Fruit fly (Drosophila melanogaster) whole organism, embryonic: Measurements from ENCODE around the gene Rpn11.

ENCODE experiments used
- CG10147 ChIP-seq: fragments of 200-800 bp; sonication (Bioruptor generic); optimal IDR thresholded peaks from 2 replicates; lab custom pipeline; 2019; ENCODE audit warnings: missing biosample characterization, mild to moderate bottlenecking, missing genetic modification characterization, moderate library complexity
- CG10543 ChIP-seq: fragments of 200-800 bp; sonication (Bioruptor generic); optimal IDR thresholded peaks from 3 replicates; lab custom pipeline; 2017; ENCODE audit warnings: missing biosample characterization, mild to moderate bottlenecking, missing genetic modification characterization, moderate library complexity
- CG12071 ChIP-seq: fragments of 200-800 bp; sonication (Bioruptor generic); optimal IDR thresholded peaks from 3 replicates; lab custom pipeline; 2018; ENCODE audit warnings: missing biosample characterization, mild to moderate bottlenecking, missing genetic modification characterization
- CG1233 ChIP-seq: fragments of 200-800 bp; sonication (Bioruptor generic); optimal IDR thresholded peaks from 4 replicates; lab custom pipeline; 2018; ENCODE audit warnings: missing biosample characterization, mild to moderate bottlenecking, missing genetic modification characterization
- CG13123 ChIP-seq: fragments of 200-800 bp; sonication (Bioruptor generic); optimal IDR thresholded peaks from 2 replicates; lab custom pipeline; 2016; ENCODE audit warnings: missing biosample characterization, missing genetic modification characterization
- CG13296 ChIP-seq: fragments of 200-800 bp; sonication (Bioruptor generic); optimal IDR thresholded peaks from 3 replicates; lab custom pipeline; 2018; ENCODE audit warnings: missing biosample characterization, mild to moderate bottlenecking, missing genetic modification characterization
- CG34422 ChIP-seq: fragments of 200-800 bp; sonication (Bioruptor generic); IDR thresholded peaks from 3 replicates; pipeline ENCODE4 v1.3.6; 2022; ENCODE audit warnings: missing biosample characterization, missing genetic modification characterization
- CG4328 ChIP-seq: fragments of 200-800 bp; sonication (Bioruptor generic); optimal IDR thresholded peaks from 3 replicates; lab custom pipeline; 2017; ENCODE audit warnings: missing biosample characterization, missing genetic modification reagents, missing genetic modification characterization
- CG4854 ChIP-seq: fragments of 200-800 bp; sonication (Bioruptor generic); optimal IDR thresholded peaks from 2 replicates; lab custom pipeline; 2016; ENCODE audit warnings: missing biosample characterization, missing genetic modification characterization, inconsistent platforms
- CG6272 ChIP-seq: fragments of 200-800 bp; sonication (Bioruptor generic); IDR thresholded peaks from 2 replicates; pipeline ENCODE4 v1.3.6; 2022; ENCODE audit warnings: missing biosample characterization, missing genetic modification characterization
- CG6765 ChIP-seq: fragments of 200-800 bp; sonication (Bioruptor generic); optimal IDR thresholded peaks from 3 replicates; lab custom pipeline; 2017; ENCODE audit warnings: missing biosample characterization, mild to moderate bottlenecking, missing genetic modification characterization
- CG9437 ChIP-seq: fragments of 200-800 bp; sonication (Bioruptor generic); optimal IDR thresholded peaks from 2 replicates; lab custom pipeline; 2018; ENCODE audit warnings: missing biosample characterization, mild to moderate bottlenecking, missing genetic modification characterization
- Dad ChIP-seq: fragments of 200-800 bp; sonication (Bioruptor generic); optimal IDR thresholded peaks from 3 replicates; lab custom pipeline; 2016; ENCODE audit warnings: missing biosample characterization, missing genetic modification characterization
- Dek ChIP-seq: fragments of 200-800 bp; sonication (Bioruptor generic); optimal IDR thresholded peaks from 3 replicates; lab custom pipeline; 2019; ENCODE audit warnings: missing biosample characterization, mild to moderate bottlenecking, missing genetic modification characterization, moderate library complexity
- E2f2 ChIP-seq: fragments of 200-800 bp; sonication (Bioruptor generic); IDR thresholded peaks from 2 replicates; pipeline ENCODE4 v1.3.6; 2022; ENCODE audit warnings: missing biosample characterization, missing genetic modification characterization
- Ets65A ChIP-seq: fragments of 200-800 bp; sonication (Bioruptor generic); peaks from one replicate; lab custom pipeline; 2016; ENCODE audit warnings: missing biosample characterization, missing genetic modification characterization
- Fer1 ChIP-seq: fragments of 200-800 bp; sonication (Bioruptor generic); optimal IDR thresholded peaks from 2 replicates; lab custom pipeline; 2017; ENCODE audit warnings: missing biosample characterization, mild to moderate bottlenecking, missing genetic modification characterization
- Gug ChIP-seq: fragments of 200-800 bp; sonication (Bioruptor generic); IDR thresholded peaks from 4 replicates; pipeline ENCODE4 v1.3.6; 2022; ENCODE audit warnings: missing biosample characterization, missing genetic modification characterization
- H15 ChIP-seq: fragments of 200-800 bp; sonication (Bioruptor generic); IDR thresholded peaks from 3 replicates; pipeline ENCODE4 v1.3.6; 2022; ENCODE audit warnings: missing biosample characterization, missing genetic modification characterization
- HLH54F ChIP-seq: fragments of 200-800 bp; sonication (Bioruptor generic); optimal IDR thresholded peaks from 3 replicates; lab custom pipeline; 2016; ENCODE audit warnings: missing biosample characterization, missing genetic modification characterization
- Hr51 ChIP-seq, 2 experiments: fragments of 200-800 bp; sonication (Bioruptor generic); optimal IDR thresholded peaks; 2 replicates in 1 of 2; 3 replicates in 1 of 2; lab custom pipeline; 2016 to 2018; ENCODE audit warnings: missing biosample characterization in 2 of 2, missing genetic modification characterization in 2 of 2, mild to moderate bottlenecking in 1 of 2, moderate library complexity in 1 of 2
- MBD-R2 ChIP-seq: fragments of 200-800 bp; sonication (Bioruptor generic); IDR thresholded peaks from 2 replicates; pipeline ENCODE4 v1.3.6; 2022; ENCODE audit warnings: missing biosample characterization, missing genetic modification characterization
- Mad ChIP-seq: fragments of 200-800 bp; sonication (Bioruptor generic); optimal IDR thresholded peaks from 2 replicates; lab custom pipeline; 2016; ENCODE audit warnings: missing biosample characterization, missing genetic modification characterization
- Med ChIP-seq: fragments of 200-800 bp; sonication (Bioruptor generic); peaks from one replicate; lab custom pipeline; 2016; ENCODE audit warnings: missing biosample characterization, missing genetic modification characterization, mild to moderate bottlenecking, inconsistent platforms, moderate library complexity
- Nf-YC ChIP-seq: fragments of 200-800 bp; optimal IDR thresholded peaks from 3 replicates; lab custom pipeline; 2019; ENCODE audit warnings: missing biosample characterization, mild to moderate bottlenecking, missing genetic modification characterization, moderate library complexity
- Trl ChIP-seq, 3 experiments: fragments of >200 bp in 2 of 3; fragments of 200-800 bp in 1 of 3; sonication (Bioruptor generic) in 1 of 3; optimal IDR thresholded peaks; 2 replicates in 1 of 3; 3 replicates in 2 of 3; lab custom pipeline; 2016 to 2017; ENCODE audit warnings: missing biosample characterization in 1 of 3, missing genetic modification characterization in 1 of 3
- ab ChIP-seq: fragments of 200-800 bp; sonication (Bioruptor generic); optimal IDR thresholded peaks from 2 replicates; lab custom pipeline; 2016; ENCODE audit warnings: missing biosample characterization, missing genetic modification characterization
- caup ChIP-seq: fragments of 200-800 bp; sonication (Bioruptor generic); optimal IDR thresholded peaks from 3 replicates; lab custom pipeline; 2017; ENCODE audit warnings: missing biosample characterization, mild to moderate bottlenecking, missing genetic modification characterization, moderate library complexity; ENCODE audit not compliant: severe bottlenecking
- ci ChIP-seq: fragments of 200-800 bp; sonication (Bioruptor generic); IDR thresholded peaks from 3 replicates; pipeline ENCODE4 v1.3.6; 2022; ENCODE audit warnings: missing biosample characterization, missing genetic modification characterization
- crol ChIP-seq: fragments of 200-800 bp; sonication (Bioruptor generic); IDR thresholded peaks from 2 replicates; pipeline ENCODE4 v1.3.6; 2022; ENCODE audit warnings: missing biosample characterization, missing genetic modification characterization
- ewg ChIP-seq: fragments of 200-800 bp; sonication (Bioruptor generic); optimal IDR thresholded peaks from 3 replicates; lab custom pipeline; 2017; ENCODE audit warnings: mild to moderate bottlenecking, missing biosample characterization, missing genetic modification reagents, missing genetic modification characterization
- grn ChIP-seq: fragments of 200-800 bp; sonication (Bioruptor generic); optimal IDR thresholded peaks from 3 replicates; lab custom pipeline; 2017; ENCODE audit warnings: missing biosample characterization, missing genetic modification characterization
- kah ChIP-seq: fragments of 200-800 bp; sonication (Bioruptor generic); optimal IDR thresholded peaks from 2 replicates; lab custom pipeline; 2018; ENCODE audit warnings: missing biosample characterization, mild to moderate bottlenecking, missing genetic modification characterization
- kni ChIP-seq: fragments of 200-800 bp; sonication (Bioruptor generic); optimal IDR thresholded peaks from 3 replicates; lab custom pipeline; 2017; ENCODE audit warnings: mild to moderate bottlenecking, missing biosample characterization, missing genetic modification reagents, missing genetic modification characterization
- lab ChIP-seq: fragments of 200-800 bp; sonication (Bioruptor generic); optimal IDR thresholded peaks from 3 replicates; lab custom pipeline; 2017; ENCODE audit warnings: missing biosample characterization, missing genetic modification characterization, mild to moderate bottlenecking, moderate library complexity, missing genetic modification reagents
- mirr ChIP-seq: fragments of 200-800 bp; sonication (Bioruptor generic); optimal IDR thresholded peaks from 3 replicates; lab custom pipeline; 2018; ENCODE audit warnings: missing biosample characterization, mild to moderate bottlenecking, missing genetic modification characterization
- pb ChIP-seq: fragments of 200-800 bp; sonication (Bioruptor generic); optimal IDR thresholded peaks from 3 replicates; lab custom pipeline; 2016; ENCODE audit warnings: missing biosample characterization, missing genetic modification characterization
- psq ChIP-seq: fragments of 200-800 bp; sonication (Bioruptor generic); optimal IDR thresholded peaks from 2 replicates; lab custom pipeline; 2017; ENCODE audit warnings: missing biosample characterization, missing genetic modification characterization
- pzg ChIP-seq: fragments of 200-800 bp; sonication (Bioruptor generic); optimal IDR thresholded peaks from 3 replicates; lab custom pipeline; 2018; ENCODE audit warnings: missing biosample characterization, mild to moderate bottlenecking, missing genetic modification characterization, moderate library complexity
- ranshi ChIP-seq: fragments of 200-800 bp; sonication (Bioruptor generic); IDR thresholded peaks from 2 replicates; pipeline ENCODE4 v1.3.6; 2022; ENCODE audit warnings: missing biosample characterization, missing genetic modification characterization
- row ChIP-seq: fragments of 200-800 bp; sonication (Bioruptor generic); IDR thresholded peaks from 3 replicates; pipeline ENCODE4 v1.3.6; 2022; ENCODE audit warnings: missing biosample characterization, missing genetic modification characterization
- seq ChIP-seq: fragments of 200-800 bp; sonication (Bioruptor generic); IDR thresholded peaks from 2 replicates; pipeline ENCODE4 v1.3.6; 2022; ENCODE audit warnings: missing biosample characterization, missing genetic modification characterization
- sqz ChIP-seq: fragments of 200-800 bp; sonication (Bioruptor generic); optimal IDR thresholded peaks from 3 replicates; lab custom pipeline; 2018; ENCODE audit warnings: missing biosample characterization, mild to moderate bottlenecking, missing genetic modification characterization
- ssp ChIP-seq: fragments of 200-800 bp; sonication (Bioruptor generic); IDR thresholded peaks from 2 replicates; pipeline ENCODE4 v1.3.6; 2022; ENCODE audit warnings: missing biosample characterization, missing genetic modification characterization
- sug ChIP-seq: fragments of 200-800 bp; optimal IDR thresholded peaks from 2 replicates; lab custom pipeline; 2019; ENCODE audit warnings: missing biosample characterization, mild to moderate bottlenecking, missing genetic modification characterization, moderate library complexity
- wek ChIP-seq: fragments of 200-800 bp; sonication (Bioruptor generic); optimal IDR thresholded peaks from 3 replicates; lab custom pipeline; 2018; ENCODE audit warnings: missing biosample characterization, mild to moderate bottlenecking, missing genetic modification characterization, moderate library complexity
- zfh1 ChIP-seq: fragments of 200-800 bp; sonication (Bioruptor generic); IDR thresholded peaks from 3 replicates; pipeline ENCODE4 v1.3.6; 2022; ENCODE audit warnings: missing biosample characterization, missing genetic modification characterization

Rpn11 gene

DNA sequence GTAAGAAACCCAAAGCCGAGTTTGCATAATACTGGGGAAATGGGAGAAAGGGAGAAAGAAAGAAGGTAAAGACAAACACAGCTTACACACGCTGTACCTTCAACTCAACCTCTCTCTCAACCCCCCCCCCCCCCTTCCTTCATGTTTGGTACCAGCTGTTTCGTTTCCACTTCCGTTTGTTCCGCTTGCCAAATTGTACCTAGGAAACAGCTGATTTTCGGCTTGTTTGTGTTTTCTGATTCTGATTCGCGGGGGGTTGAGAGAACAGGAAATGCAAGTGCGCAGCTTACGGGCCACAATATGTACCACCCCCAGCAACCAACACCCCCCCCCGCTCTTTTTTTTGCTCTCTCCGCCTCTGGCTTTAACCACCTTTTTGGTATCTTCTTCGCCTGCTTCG lies 4.3 kb upstream of the Rpn11 start (continued):
- TF ChIP-seq Trl (optimal IDR thresholded peaks at IDR 0.05; lab: Kevin White, UChicago) = peak in 1 of 2 experiments; percentile 20
- no peak for TF ChIP-seq Trl (GFP tag; optimal IDR thresholded peaks at IDR 0.05; lab: Kevin White, UChicago)
- no peak for TF ChIP-seq kah (GFP tag; lab: Kevin White, UChicago)
- TF ChIP-seq Med = no peak
- TF ChIP-seq kni (GFP tag; lab: Kevin White, UChicago) = peak; percentile 37
- peak; percentile 29 for TF ChIP-seq CG13296
- no peak for TF ChIP-seq CG1233 (GFP tag; lab: Kevin White, UChicago)
- no peak for TF ChIP-seq pb (GFP tag; lab: Kevin White, UChicago)
- no peak for TF ChIP-seq ab (GFP tag; lab: Kevin White, UChicago)
- TF ChIP-seq ewg (GFP tag; lab: Kevin White, UChicago) = peak; percentile 81
- peak; percentile 88 for TF ChIP-seq crol (GFP tag; lab: Robert Waterston, UW)
- no peak for TF ChIP-seq CG6272 (GFP tag; lab: Robert Waterston, UW)
- TF ChIP-seq H15 = no peak
- peak; percentile 52 for TF ChIP-seq psq (GFP tag; lab: Kevin White, UChicago)
- TF ChIP-seq CG13123 = no peak
- TF ChIP-seq CG9437 = no peak
- peak; percentile 9; the same call in 1 of the 2 replicates for TF ChIP-seq MBD-R2 (GFP tag; lab: Robert Waterston, UW)
- TF ChIP-seq Dad (GFP tag; lab: Kevin White, UChicago) = no peak
- TF ChIP-seq CG4328 (GFP tag; lab: Kevin White, UChicago) = peak; percentile 44
- TF ChIP-seq sug = peak; percentile 61
- 0 out of 3 replicates have a peak, but pooled peaks have one; percentile 44 for TF ChIP-seq CG34422 (GFP tag; lab: Robert Waterston, UW)
- peak; percentile 26 for TF ChIP-seq wek (GFP tag; lab: Kevin White, UChicago)
- TF ChIP-seq Hr51 (GFP tag; optimal IDR thresholded peaks at IDR 0.05; lab: Kevin White, UChicago) = peak in 1 of 2 experiments; percentile 34
- TF ChIP-seq CG10543 (GFP tag; lab: Kevin White, UChicago) = peak; percentile 51
- no peak for TF ChIP-seq Gug (GFP tag; lab: Robert Waterston, UW)
- TF ChIP-seq seq (GFP tag; lab: Robert Waterston, UW) = peak; percentile 43; the same call in 1 of the 2 replicates
- TF ChIP-seq pzg (GFP tag; lab: Kevin White, UChicago) = peak; percentile 14
- no peak for TF ChIP-seq caup
- TF ChIP-seq E2f2 = no peak
- TF ChIP-seq CG6765 (GFP tag; lab: Kevin White, UChicago) = peak; percentile 8
- no peak for TF ChIP-seq ssp
- TF ChIP-seq CG12071 (GFP tag; lab: Kevin White, UChicago) = peak; percentile 39
- peak; percentile 55 for TF ChIP-seq sqz (GFP tag; lab: Kevin White, UChicago)
- no peak for TF ChIP-seq HLH54F (GFP tag; lab: Kevin White, UChicago)
- TF ChIP-seq Nf-YC (tag; lab: Kevin White, UChicago) = peak; percentile 24
- peak; percentile 44 for TF ChIP-seq mirr
- TF ChIP-seq Ets65A (GFP tag; lab: Kevin White, UChicago) = peak; percentile 57
- TF ChIP-seq CG10147 = no peak
- 0 out of 2 replicates have a peak, but pooled peaks have one; percentile 12 for TF ChIP-seq ranshi
- TF ChIP-seq ci (GFP tag; lab: Robert Waterston, UW) = no peak
- no peak for TF ChIP-seq grn (GFP tag; lab: Kevin White, UChicago)
- TF ChIP-seq Fer1 (GFP tag; lab: Kevin White, UChicago) = peak; percentile 52
- no peak for TF ChIP-seq zfh1
- TF ChIP-seq Dek (tag; lab: Kevin White, UChicago) = no peak
- no peak for TF ChIP-seq CG4854 (GFP tag; lab: Kevin White, UChicago)
- TF ChIP-seq row = 0 out of 3 replicates have a peak, but pooled peaks have one; percentile 29
- TF ChIP-seq Mad (GFP tag; lab: Kevin White, UChicago) = no peak
- TF ChIP-seq lab (GFP tag; lab: Kevin White, UChicago) = peak; percentile 56
